Fruit fly (Drosophila melanogaster) whole organism: ENCODE data around the gene CG13856.

Experiments
- CG8478 ChIP-seq: fragments of >200 bp; optimal IDR thresholded peaks from 2 replicates; lab custom pipeline; 2018; ENCODE audit warnings: inconsistent platforms
- Dll ChIP-seq: fragments of >200 bp; optimal IDR thresholded peaks from 2 replicates; lab custom pipeline; 2017
- EcR ChIP-seq, 2 experiments: fragments of >200 bp; optimal IDR thresholded peaks; 2 replicates each; lab custom pipeline; 2017; ENCODE audit warnings: missing biosample characterization in 2 of 2, missing genetic modification characterization in 2 of 2, missing genetic modification reagents in 2 of 2
- pan ChIP-seq: fragments of >200 bp; optimal IDR thresholded peaks from 2 replicates; lab custom pipeline; 2017
- psq ChIP-seq: fragments of >200 bp; optimal IDR thresholded peaks from 2 replicates; lab custom pipeline; 2017
- usp ChIP-seq: fragments of >200 bp; optimal IDR thresholded peaks from 2 replicates; lab custom pipeline; 2017; ENCODE audit warnings: missing biosample characterization, missing genetic modification characterization, mixed read lengths

DNA sequence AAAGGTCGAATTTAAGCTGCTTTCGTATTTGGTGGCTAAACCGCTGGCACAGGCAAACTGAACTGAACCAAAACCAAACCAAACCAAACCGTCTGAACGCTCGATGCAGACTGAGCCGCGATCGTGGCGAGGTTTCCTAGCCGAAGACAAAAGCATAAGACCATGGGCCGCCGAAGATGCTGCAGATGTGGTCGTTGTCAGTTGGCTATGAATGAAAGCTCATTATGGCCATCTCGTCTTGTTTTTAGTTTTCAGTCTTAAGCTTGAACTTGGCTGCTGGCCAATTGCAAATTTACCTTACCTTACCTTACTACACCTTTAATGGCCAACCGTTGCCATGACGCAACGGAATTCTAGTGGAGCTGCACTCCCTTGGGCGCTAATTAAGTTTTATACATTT lies 33.6 kb downstream of the CG13856 start, which contains the start of gene CG13847:
- TF ChIP-seq Dll (lab: Kevin White, UChicago) (no peak), pan (no peak), usp (GFP tag; lab: Kevin White, UChicago) (no peak), psq (lab: Kevin White, UChicago) (no peak), CG8478 (lab: Kevin White, UChicago) (no peak), EcR (GFP tag; optimal IDR thresholded peaks at IDR 0.05; lab: Kevin White, UChicago) (no peak)
